Fruit fly (Drosophila melanogaster) whole organism, embryonic: ENCODE results near the gene CG15764.

Experiments used
- Aef1 ChIP-seq: fragments of 200-800 bp; sonication (Bioruptor generic); IDR thresholded peaks from 3 replicates; pipeline ENCODE4 v1.3.6; 2022; ENCODE audit warnings: missing biosample characterization, missing genetic modification characterization
- Asciz ChIP-seq: fragments of 200-800 bp; sonication (Bioruptor generic); optimal IDR thresholded peaks from 2 replicates; lab custom pipeline; 2017; ENCODE audit warnings: missing biosample characterization, mild to moderate bottlenecking, missing genetic modification characterization, missing genetic modification reagents
- B-H1 ChIP-seq: fragments of 200-800 bp; sonication (Bioruptor generic); IDR thresholded peaks from 3 replicates; pipeline ENCODE4 v1.3.6; 2022; ENCODE audit warnings: missing biosample characterization, missing genetic modification characterization
- Blimp-1 ChIP-seq: fragments of 200-800 bp; sonication (Bioruptor generic); optimal IDR thresholded peaks from 3 replicates; lab custom pipeline; 2018; ENCODE audit warnings: missing biosample characterization, missing genetic modification characterization, mild to moderate bottlenecking, moderate library complexity, missing genetic modification reagents
- CG10267 ChIP-seq: fragments of 200-800 bp; sonication (Bioruptor generic); optimal IDR thresholded peaks from 2 replicates; lab custom pipeline; 2018; ENCODE audit warnings: missing biosample characterization, mild to moderate bottlenecking, missing genetic modification characterization, moderate library complexity
- CG10274 ChIP-seq: fragments of 200-800 bp; sonication (Bioruptor generic); optimal IDR thresholded peaks from 3 replicates; lab custom pipeline; 2017; ENCODE audit warnings: missing biosample characterization, mild to moderate bottlenecking, missing genetic modification characterization
- CG10565 ChIP-seq: fragments of 200-800 bp; sonication (Bioruptor generic); optimal IDR thresholded peaks from 3 replicates; lab custom pipeline; 2016; ENCODE audit warnings: missing biosample characterization, mild to moderate bottlenecking, missing genetic modification characterization
- CG10654 ChIP-seq: fragments of 200-800 bp; sonication (Bioruptor generic); optimal IDR thresholded peaks from 2 replicates; lab custom pipeline; 2016; ENCODE audit warnings: missing biosample characterization, missing genetic modification characterization
- CG11085 ChIP-seq: fragments of 200-800 bp; sonication (Bioruptor generic); IDR thresholded peaks from 2 replicates; pipeline ENCODE4 v1.3.6; 2022; ENCODE audit warnings: missing biosample characterization, missing genetic modification characterization
- CG12219 ChIP-seq: fragments of 200-800 bp; sonication (Bioruptor generic); optimal IDR thresholded peaks from 3 replicates; lab custom pipeline; 2018; ENCODE audit warnings: missing biosample characterization, mild to moderate bottlenecking, missing genetic modification characterization
- CG12769 ChIP-seq: fragments of 200-800 bp; sonication (Bioruptor generic); optimal IDR thresholded peaks from 2 replicates; lab custom pipeline; 2019; ENCODE audit warnings: missing biosample characterization, mild to moderate bottlenecking, missing genetic modification characterization, moderate library complexity
- CG14710 ChIP-seq: fragments of 200-800 bp; sonication (Bioruptor generic); optimal IDR thresholded peaks from 3 replicates; lab custom pipeline; 2019; ENCODE audit warnings: missing biosample characterization, mild to moderate bottlenecking, missing genetic modification characterization, moderate library complexity
- CG15073 ChIP-seq: fragments of 200-800 bp; sonication (Bioruptor generic); optimal IDR thresholded peaks from 2 replicates; lab custom pipeline; 2016; ENCODE audit warnings: missing biosample characterization, missing genetic modification characterization
- CG17359 ChIP-seq: fragments of 200-800 bp; sonication (Bioruptor generic); optimal IDR thresholded peaks from 3 replicates; lab custom pipeline; 2018; ENCODE audit warnings: missing biosample characterization, mild to moderate bottlenecking, missing genetic modification characterization, moderate library complexity
- CG17612 ChIP-seq: fragments of 200-800 bp; sonication (Bioruptor generic); IDR thresholded peaks from 2 replicates; pipeline ENCODE4 v1.3.6; 2022; ENCODE audit warnings: missing biosample characterization, missing genetic modification characterization
- CG17829 ChIP-seq: fragments of 200-800 bp; optimal IDR thresholded peaks from 2 replicates; lab custom pipeline; 2019; ENCODE audit warnings: missing biosample characterization, mild to moderate bottlenecking, missing genetic modification characterization, moderate library complexity
- CG1792 ChIP-seq: fragments of 200-800 bp; sonication (Bioruptor generic); optimal IDR thresholded peaks from 2 replicates; lab custom pipeline; 2016; ENCODE audit warnings: missing biosample characterization, missing genetic modification characterization
- CG18764 ChIP-seq: fragments of 200-800 bp; sonication (Bioruptor generic); optimal IDR thresholded peaks from 3 replicates; lab custom pipeline; 2016; ENCODE audit warnings: missing biosample characterization, missing genetic modification characterization
- CG3065 ChIP-seq: fragments of 200-800 bp; sonication (Bioruptor generic); optimal IDR thresholded peaks from 2 replicates; lab custom pipeline; 2016; ENCODE audit warnings: missing biosample characterization, missing genetic modification characterization
- CG4282 ChIP-seq: fragments of 200-800 bp; sonication (Bioruptor generic); optimal IDR thresholded peaks from 2 replicates; lab custom pipeline; 2016; ENCODE audit warnings: missing biosample characterization, missing genetic modification characterization
- CG4424 ChIP-seq: fragments of 200-800 bp; sonication (Bioruptor generic); optimal IDR thresholded peaks from 3 replicates; lab custom pipeline; 2016; ENCODE audit warnings: missing biosample characterization, missing genetic modification characterization
- CG4707 ChIP-seq: fragments of 200-800 bp; sonication (Bioruptor generic); optimal IDR thresholded peaks from 2 replicates; lab custom pipeline; 2018; ENCODE audit warnings: missing biosample characterization, mild to moderate bottlenecking, missing genetic modification characterization, moderate library complexity
- CG5953 ChIP-seq: fragments of 200-800 bp; sonication (Bioruptor generic); IDR thresholded peaks from 2 replicates; pipeline ENCODE4 v1.3.6; 2022; ENCODE audit warnings: missing biosample characterization, missing genetic modification characterization
- CG6854 ChIP-seq: fragments of 200-800 bp; sonication (Bioruptor generic); optimal IDR thresholded peaks from 3 replicates; lab custom pipeline; 2017; ENCODE audit warnings: missing biosample characterization, mild to moderate bottlenecking, missing genetic modification characterization
- CG8359 ChIP-seq: fragments of 200-800 bp; sonication (Bioruptor generic); optimal IDR thresholded peaks from 2 replicates; lab custom pipeline; 2017; ENCODE audit warnings: missing biosample characterization, mild to moderate bottlenecking, missing genetic modification characterization, borderline replicate concordance
- CG8478 ChIP-seq: fragments of >200 bp; optimal IDR thresholded peaks from 2 replicates; lab custom pipeline; 2018
- CG8765 ChIP-seq: fragments of 200-800 bp; sonication (Bioruptor generic); IDR thresholded peaks from 2 replicates; pipeline ENCODE4 v1.3.6; 2022; ENCODE audit warnings: missing biosample characterization, missing genetic modification characterization
- CG9727 ChIP-seq: fragments of 200-800 bp; sonication (Bioruptor generic); optimal IDR thresholded peaks from 3 replicates; lab custom pipeline; 2017; ENCODE audit warnings: missing biosample characterization, mild to moderate bottlenecking, missing genetic modification characterization
- E2f2 ChIP-seq: fragments of 200-800 bp; sonication (Bioruptor generic); IDR thresholded peaks from 2 replicates; pipeline ENCODE4 v1.3.6; 2022; ENCODE audit warnings: missing biosample characterization, missing genetic modification characterization
- Ets65A ChIP-seq: fragments of 200-800 bp; sonication (Bioruptor generic); peaks from one replicate; lab custom pipeline; 2016; ENCODE audit warnings: missing biosample characterization, missing genetic modification characterization
- H15 ChIP-seq: fragments of 200-800 bp; sonication (Bioruptor generic); IDR thresholded peaks from 3 replicates; pipeline ENCODE4 v1.3.6; 2022; ENCODE audit warnings: missing biosample characterization, missing genetic modification characterization
- HLHmδ ChIP-seq: fragments of 200-800 bp; sonication (Bioruptor generic); optimal IDR thresholded peaks from 2 replicates; lab custom pipeline; 2018; ENCODE audit warnings: missing biosample characterization, mild to moderate bottlenecking, missing genetic modification characterization, moderate library complexity
- Poxn ChIP-seq: fragments of 200-800 bp; sonication (Bioruptor generic); IDR thresholded peaks from 2 replicates; pipeline ENCODE4 v1.3.6; 2022; ENCODE audit warnings: missing biosample characterization, missing genetic modification characterization
- Six4 ChIP-seq: fragments of 200-800 bp; sonication (Bioruptor generic); optimal IDR thresholded peaks from 2 replicates; lab custom pipeline; 2016; ENCODE audit warnings: missing biosample characterization, missing genetic modification characterization
- Sry-δ ChIP-seq: fragments of 200-800 bp; sonication (Bioruptor generic); optimal IDR thresholded peaks from 2 replicates; lab custom pipeline; 2016; ENCODE audit warnings: missing biosample characterization, missing genetic modification characterization
- Ssrp ChIP-seq: fragments of 200-800 bp; sonication (Bioruptor generic); optimal IDR thresholded peaks from 2 replicates; lab custom pipeline; 2018; ENCODE audit warnings: missing biosample characterization, mild to moderate bottlenecking, missing genetic modification characterization, moderate library complexity
- ash1 ChIP-seq: fragments of 200-800 bp; sonication (Bioruptor generic); optimal IDR thresholded peaks from 2 replicates; lab custom pipeline; 2018; ENCODE audit warnings: missing biosample characterization, mild to moderate bottlenecking, missing genetic modification characterization
- fd102C ChIP-seq: fragments of 200-800 bp; sonication (Bioruptor generic); optimal IDR thresholded peaks from 2 replicates; lab custom pipeline; 2018; ENCODE audit warnings: missing biosample characterization, mild to moderate bottlenecking, missing genetic modification characterization, moderate library complexity
- fd3F ChIP-seq: fragments of 200-800 bp; sonication (Bioruptor generic); optimal IDR thresholded peaks from 2 replicates; lab custom pipeline; 2018; ENCODE audit warnings: missing biosample characterization, mild to moderate bottlenecking, missing genetic modification characterization, moderate library complexity
- fu2 ChIP-seq: fragments of 200-800 bp; sonication (Bioruptor generic); optimal IDR thresholded peaks from 2 replicates; lab custom pipeline; 2016; ENCODE audit warnings: missing biosample characterization, missing genetic modification characterization
- her ChIP-seq: fragments of 200-800 bp; sonication (Bioruptor generic); optimal IDR thresholded peaks from 2 replicates; lab custom pipeline; 2016; ENCODE audit warnings: missing biosample characterization, missing genetic modification characterization
- jumu ChIP-seq: fragments of 200-800 bp; sonication (Bioruptor generic); optimal IDR thresholded peaks from 3 replicates; lab custom pipeline; 2016; ENCODE audit warnings: missing biosample characterization, missing genetic modification characterization
- kay ChIP-seq: fragments of 200-800 bp; sonication (Bioruptor generic); optimal IDR thresholded peaks from 2 replicates; lab custom pipeline; 2016; ENCODE audit warnings: missing biosample characterization, missing genetic modification characterization
- p53 ChIP-seq: fragments of 200-800 bp; sonication (Bioruptor generic); optimal IDR thresholded peaks from 2 replicates; lab custom pipeline; 2016; ENCODE audit warnings: missing biosample characterization, missing genetic modification characterization
- pfk ChIP-seq: fragments of 200-800 bp; sonication (Bioruptor generic); optimal IDR thresholded peaks from 2 replicates; lab custom pipeline; 2018; ENCODE audit warnings: missing biosample characterization, mild to moderate bottlenecking, missing genetic modification characterization, moderate library complexity
- phol ChIP-seq: fragments of 200-800 bp; sonication (Bioruptor generic); optimal IDR thresholded peaks from 3 replicates; lab custom pipeline; 2018; ENCODE audit warnings: missing biosample characterization, mild to moderate bottlenecking, missing genetic modification characterization, moderate library complexity
- pzg ChIP-seq: fragments of 200-800 bp; sonication (Bioruptor generic); optimal IDR thresholded peaks from 3 replicates; lab custom pipeline; 2018; ENCODE audit warnings: missing biosample characterization, mild to moderate bottlenecking, missing genetic modification characterization, moderate library complexity
- row ChIP-seq: fragments of 200-800 bp; sonication (Bioruptor generic); IDR thresholded peaks from 3 replicates; pipeline ENCODE4 v1.3.6; 2022; ENCODE audit warnings: missing biosample characterization, missing genetic modification characterization
- slp2 ChIP-seq: fragments of 200-800 bp; sonication (Bioruptor generic); optimal IDR thresholded peaks from 2 replicates; lab custom pipeline; 2016; ENCODE audit warnings: missing biosample characterization, missing genetic modification characterization
- tap ChIP-seq: fragments of 200-800 bp; optimal IDR thresholded peaks from 3 replicates; lab custom pipeline; 2019; ENCODE audit warnings: missing biosample characterization, mild to moderate bottlenecking, missing genetic modification characterization, moderate library complexity
- ttk ChIP-seq: fragments of 200-800 bp; sonication (Bioruptor generic); IDR thresholded peaks from 2 replicates; pipeline ENCODE4 v2.1.2; 2022; ENCODE audit warnings: missing biosample characterization, missing genetic modification characterization
- tup ChIP-seq: fragments of 200-800 bp; sonication (Bioruptor generic); optimal IDR thresholded peaks from 2 replicates; lab custom pipeline; 2016; ENCODE audit warnings: missing biosample characterization, mild to moderate bottlenecking, missing genetic modification characterization, moderate library complexity

The CG15764 gene

DNA sequence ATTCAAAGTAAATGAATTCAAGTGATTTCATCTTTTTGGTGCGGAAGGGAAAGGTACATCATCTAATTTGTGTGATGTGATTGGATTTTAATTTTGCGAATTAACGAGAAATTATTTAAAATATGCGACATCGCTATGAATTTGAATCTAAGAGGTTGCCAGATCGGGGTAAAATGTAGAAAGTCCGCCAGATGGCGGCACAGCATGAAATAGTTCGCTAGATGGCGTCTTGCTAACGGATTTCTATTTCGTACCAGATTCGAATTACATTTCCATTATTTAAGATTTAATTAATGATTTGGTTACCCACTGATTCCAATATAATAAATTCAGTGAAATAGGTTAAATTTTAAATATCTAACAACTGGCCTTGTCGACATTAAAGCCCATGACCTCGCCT, 14.5 kb downstream of the CG15764 start (continued):
- TF ChIP-seq Asciz (no peak), Ets65A (GFP tag; lab: Kevin White, UChicago) (peak; percentile 94), jumu (GFP tag; lab: Kevin White, UChicago) (peak; percentile 17), Six4 (GFP tag; lab: Kevin White, UChicago) (no peak), tup (GFP tag; lab: Kevin White, UChicago) (no peak), CG10267 (tag; lab: Kevin White, UChicago) (peak; percentile 47), E2f2 (GFP tag; lab: Robert Waterston, UW) (peak; percentile 87), row (no peak), fu2 (GFP tag; lab: Kevin White, UChicago) (no peak), pzg (GFP tag; lab: Kevin White, UChicago) (peak; percentile 53), Sry-δ (GFP tag; lab: Kevin White, UChicago) (peak; percentile 38), fd3F (GFP tag; lab: Kevin White, UChicago) (no peak), CG12219 (GFP tag; lab: Kevin White, UChicago) (no peak), CG3065 (GFP tag; lab: Kevin White, UChicago) (no peak), CG9727 (no peak), Aef1 (GFP tag; lab: Robert Waterston, UW) (no peak), H15 (GFP tag; lab: Robert Waterston, UW) (0 out of 3 replicates have a peak, but pooled peaks have one; percentile 42), Poxn (no peak), CG10654 (GFP tag; lab: Kevin White, UChicago) (peak; percentile 14), HLHmδ (GFP tag; lab: Kevin White, UChicago) (no peak), CG4424 (GFP tag; lab: Kevin White, UChicago) (peak; percentile 8), pfk (GFP tag; lab: Kevin White, UChicago) (no peak), CG12769 (tag; lab: Kevin White, UChicago) (peak; percentile 46), CG8478 (lab: Kevin White, UChicago) (no peak), CG4707 (no peak), CG18764 (GFP tag; lab: Kevin White, UChicago) (no peak), CG8765 (GFP tag; lab: Robert Waterston, UW) (no peak), fd102C (GFP tag; lab: Kevin White, UChicago) (no peak), CG11085 (GFP tag; lab: Robert Waterston, UW) (no peak), CG14710 (tag; lab: Kevin White, UChicago) (peak; percentile 34), CG10565 (no peak), CG15073 (GFP tag; lab: Kevin White, UChicago) (no peak), Ssrp (no peak), CG5953 (no peak), B-H1 (GFP tag; lab: Robert Waterston, UW) (no peak), CG17829 (peak; percentile 60), phol (peak; percentile 58), CG10274 (GFP tag; lab: Kevin White, UChicago) (no peak), CG4282 (GFP tag; lab: Kevin White, UChicago) (no peak), ttk (GFP tag; lab: Robert Waterston, UW) (no peak), tap (tag; lab: Kevin White, UChicago) (no peak), her (no peak), CG17612 (no peak), CG1792 (GFP tag; lab: Kevin White, UChicago) (no peak), Blimp-1 (GFP tag; lab: Kevin White, UChicago) (no peak), CG17359 (tag; lab: Kevin White, UChicago) (peak; percentile 48), CG6854 (GFP tag; lab: Kevin White, UChicago) (no peak), kay (GFP tag; lab: Kevin White, UChicago) (no peak), slp2 (no peak), ash1 (GFP tag; lab: Kevin White, UChicago) (no peak), CG8359 (no peak), p53 (peak; percentile 17)
